Worm (Caenorhabditis elegans): ENCODE measurements around the gene nstp-5.

- no peak for TF ChIP-seq dao-5 (tag; optimal IDR thresholded peaks at IDR 0.05)
- no peak for TF ChIP-seq him-1 (tag; optimal IDR thresholded peaks at IDR 0.05)
Observed at ce11 chrIV:12865884-12866283, 10.5 kb downstream of the nstp-5 start, which contains the start of gene clec-186.
